Fruit fly (Drosophila melanogaster) whole organism, prepupa: ENCODE results near the gene CG7275.

Source experiments
- Blimp-1 ChIP-seq: fragments of 200-800 bp; sonication (Bioruptor generic); optimal IDR thresholded peaks from 3 replicates; lab custom pipeline; 2017; ENCODE audit warnings: missing biosample characterization, missing genetic modification characterization, mild to moderate bottlenecking, moderate library complexity, missing genetic modification reagents
- CG10631 ChIP-seq: fragments of 200-800 bp; sonication (Bioruptor generic); optimal IDR thresholded peaks from 2 replicates; lab custom pipeline; 2016; ENCODE audit warnings: missing biosample characterization, missing genetic modification characterization
- CG11294 ChIP-seq: fragments of 200-800 bp; sonication (Bioruptor generic); IDR thresholded peaks from 2 replicates; pipeline ENCODE4 v1.3.6; 2022; ENCODE audit warnings: missing biosample characterization, missing genetic modification characterization
- CG15336 ChIP-seq: fragments of 200-800 bp; sonication (Bioruptor generic); IDR thresholded peaks from 2 replicates; pipeline ENCODE4 v1.3.6; 2022; ENCODE audit warnings: missing biosample characterization, missing genetic modification characterization
- CG1621 ChIP-seq: fragments of 200-800 bp; sonication (Bioruptor generic); optimal IDR thresholded peaks from 3 replicates; lab custom pipeline; 2018; ENCODE audit warnings: missing biosample characterization, mild to moderate bottlenecking, missing genetic modification characterization
- CG16779 ChIP-seq: fragments of 200-800 bp; sonication (Bioruptor generic); optimal IDR thresholded peaks from 3 replicates; lab custom pipeline; 2017; ENCODE audit warnings: missing biosample characterization, mild to moderate bottlenecking, missing genetic modification characterization
- CG3032 ChIP-seq: fragments of 200-800 bp; optimal IDR thresholded peaks from 2 replicates; lab custom pipeline; 2019; ENCODE audit warnings: missing biosample characterization, mild to moderate bottlenecking, missing genetic modification characterization, moderate library complexity
- CG31627 ChIP-seq: fragments of 200-800 bp; sonication (Bioruptor generic); optimal IDR thresholded peaks from 3 replicates; lab custom pipeline; 2016; ENCODE audit warnings: missing biosample characterization, missing genetic modification characterization
- CG34406 ChIP-seq: fragments of 200-800 bp; sonication (Bioruptor generic); optimal IDR thresholded peaks from 3 replicates; lab custom pipeline; 2016; ENCODE audit warnings: missing biosample characterization, missing genetic modification characterization
- CG4318 ChIP-seq: fragments of 200-800 bp; sonication (Bioruptor generic); optimal IDR thresholded peaks from 3 replicates; lab custom pipeline; 2017; ENCODE audit warnings: missing biosample characterization, mild to moderate bottlenecking, missing genetic modification characterization
- CG6163 ChIP-seq: fragments of 200-800 bp; sonication (Bioruptor generic); IDR thresholded peaks from 3 replicates; pipeline ENCODE4 v1.3.6; 2022; ENCODE audit warnings: missing biosample characterization, missing genetic modification characterization
- CG6276 ChIP-seq: fragments of 200-800 bp; sonication (Bioruptor generic); optimal IDR thresholded peaks from 2 replicates; lab custom pipeline; 2017; ENCODE audit warnings: missing biosample characterization, mild to moderate bottlenecking, missing genetic modification characterization
- CG6792 ChIP-seq: fragments of 200-800 bp; sonication (Bioruptor generic); optimal IDR thresholded peaks from 3 replicates; lab custom pipeline; 2016; ENCODE audit warnings: missing biosample characterization, missing genetic modification characterization
- CG6854 ChIP-seq: fragments of 200-800 bp; sonication (Bioruptor generic); optimal IDR thresholded peaks from 2 replicates; lab custom pipeline; 2017; ENCODE audit warnings: missing biosample characterization, mild to moderate bottlenecking, missing genetic modification characterization
- CG7368 ChIP-seq: fragments of 200-800 bp; sonication (Bioruptor generic); optimal IDR thresholded peaks from 3 replicates; lab custom pipeline; 2016; ENCODE audit warnings: missing biosample characterization, missing genetic modification characterization
- CG8119 ChIP-seq: fragments of 200-800 bp; sonication (Bioruptor generic); IDR thresholded peaks from 3 replicates; pipeline ENCODE4 v1.3.6; 2022; ENCODE audit warnings: missing biosample characterization, missing genetic modification characterization
- CG8632 ChIP-seq: fragments of 200-800 bp; sonication (Bioruptor generic); optimal IDR thresholded peaks from 3 replicates; lab custom pipeline; 2016; ENCODE audit warnings: missing biosample characterization, missing genetic modification characterization
- Eip75B ChIP-seq: fragments of 200-800 bp; sonication (Bioruptor generic); optimal IDR thresholded peaks from 3 replicates; lab custom pipeline; 2016; ENCODE audit warnings: missing biosample characterization, missing genetic modification characterization
- Ets21C ChIP-seq: fragments of 200-800 bp; sonication (Bioruptor generic); optimal IDR thresholded peaks from 3 replicates; lab custom pipeline; 2016; ENCODE audit warnings: missing biosample characterization, missing genetic modification characterization
- Ets96B ChIP-seq: fragments of 200-800 bp; optimal IDR thresholded peaks from 2 replicates; lab custom pipeline; 2019; ENCODE audit warnings: missing biosample characterization, mild to moderate bottlenecking, missing genetic modification characterization, moderate library complexity
- Hr4 ChIP-seq: fragments of 200-800 bp; sonication (Bioruptor generic); optimal IDR thresholded peaks from 3 replicates; lab custom pipeline; 2016; ENCODE audit warnings: missing biosample characterization, missing genetic modification characterization
- Smox ChIP-seq: fragments of 200-800 bp; sonication (Bioruptor generic); optimal IDR thresholded peaks from 3 replicates; lab custom pipeline; 2016; ENCODE audit warnings: missing biosample characterization, missing genetic modification characterization
- Sox102F ChIP-seq: fragments of 200-800 bp; sonication (Bioruptor generic); optimal IDR thresholded peaks from 2 replicates; lab custom pipeline; 2016; ENCODE audit warnings: missing biosample characterization, mild to moderate bottlenecking, missing genetic modification characterization
- Sox14 ChIP-seq: fragments of 200-800 bp; sonication (Bioruptor generic); optimal IDR thresholded peaks from 3 replicates; lab custom pipeline; 2016; ENCODE audit warnings: missing biosample characterization, missing genetic modification characterization
- Sox15 ChIP-seq: fragments of 200-800 bp; sonication (Bioruptor generic); optimal IDR thresholded peaks from 3 replicates; lab custom pipeline; 2016; ENCODE audit warnings: missing biosample characterization, missing genetic modification characterization
- acj6 ChIP-seq: fragments of 200-800 bp; sonication (Bioruptor generic); optimal IDR thresholded peaks from 3 replicates; lab custom pipeline; 2016; ENCODE audit warnings: missing biosample characterization, missing genetic modification characterization
- dac ChIP-seq: fragments of 200-800 bp; sonication (Bioruptor generic); optimal IDR thresholded peaks from 2 replicates; lab custom pipeline; 2017; ENCODE audit warnings: missing biosample characterization, mild to moderate bottlenecking, missing genetic modification characterization
- eg ChIP-seq: fragments of 200-800 bp; sonication (Bioruptor generic); IDR thresholded peaks from 3 replicates; pipeline ENCODE4 v1.3.6; 2022; ENCODE audit warnings: missing biosample characterization, missing genetic modification characterization
- esn ChIP-seq: fragments of 200-800 bp; sonication (Bioruptor generic); optimal IDR thresholded peaks from 2 replicates; lab custom pipeline; 2016; ENCODE audit warnings: missing biosample characterization, mild to moderate bottlenecking, missing genetic modification characterization, moderate library complexity
- fd59A ChIP-seq: fragments of 200-800 bp; sonication (Bioruptor generic); optimal IDR thresholded peaks from 2 replicates; lab custom pipeline; 2017; ENCODE audit warnings: missing biosample characterization, mild to moderate bottlenecking, missing genetic modification characterization, missing genetic modification reagents
- fd85E ChIP-seq: fragments of 200-800 bp; sonication (Bioruptor generic); optimal IDR thresholded peaks from 3 replicates; lab custom pipeline; 2016; ENCODE audit warnings: missing biosample characterization, missing genetic modification characterization
- fkh ChIP-seq: fragments of 200-800 bp; sonication (Bioruptor generic); optimal IDR thresholded peaks from 3 replicates; lab custom pipeline; 2017; ENCODE audit warnings: missing biosample characterization, mild to moderate bottlenecking, missing genetic modification characterization, moderate library complexity
- lz ChIP-seq: fragments of 200-800 bp; sonication (Bioruptor generic); optimal IDR thresholded peaks from 3 replicates; lab custom pipeline; 2016; ENCODE audit warnings: missing biosample characterization, missing genetic modification characterization
- net ChIP-seq: fragments of 200-800 bp; sonication (Bioruptor generic); optimal IDR thresholded peaks from 3 replicates; lab custom pipeline; 2016; ENCODE audit warnings: missing biosample characterization, missing genetic modification characterization
- pdm3 ChIP-seq: fragments of 200-800 bp; sonication (Bioruptor generic); optimal IDR thresholded peaks from 3 replicates; lab custom pipeline; 2016; ENCODE audit warnings: missing biosample characterization, missing genetic modification characterization
- salr ChIP-seq, 2 experiments: fragments of 200-800 bp; sonication (Bioruptor generic); optimal IDR thresholded peaks; 3 replicates each; lab custom pipeline; 2016 to 2018; ENCODE audit warnings: missing biosample characterization in 2 of 2, missing genetic modification characterization in 2 of 2, mild to moderate bottlenecking in 1 of 2
- spab ChIP-seq: fragments of 200-800 bp; sonication (Bioruptor generic); optimal IDR thresholded peaks from 2 replicates; lab custom pipeline; 2017; ENCODE audit warnings: missing biosample characterization, mild to moderate bottlenecking, missing genetic modification characterization, missing genetic modification reagents
- svp ChIP-seq: fragments of 200-800 bp; sonication (Bioruptor generic); peaks from one replicate; lab custom pipeline; 2016; ENCODE audit warnings: missing biosample characterization, missing genetic modification characterization
- topi ChIP-seq: fragments of 200-800 bp; sonication (Bioruptor generic); optimal IDR thresholded peaks from 3 replicates; lab custom pipeline; 2016; ENCODE audit warnings: missing biosample characterization, missing genetic modification characterization

The CG7275 gene

dm6 chr3L:15534274-15535227, 35.8 kb downstream of the CG7275 start (continued):
- peak; percentile 80 for TF ChIP-seq CG10631 (GFP tag; lab: Kevin White, UChicago)
- TF ChIP-seq topi (GFP tag; lab: Kevin White, UChicago): peak; percentile 83
- TF ChIP-seq Hr4 (GFP tag; lab: Kevin White, UChicago): peak; percentile 79
- TF ChIP-seq Eip75B: peak; percentile 76
- peak; percentile 19 to 86 for TF ChIP-seq salr (GFP tag; optimal IDR thresholded peaks at IDR 0.05; lab: Kevin White, UChicago)
- peak; percentile 62 for TF ChIP-seq Ets96B (tag; lab: Kevin White, UChicago)
- peak; percentile 64 for TF ChIP-seq CG1621 (tag; lab: Kevin White, UChicago)
- TF ChIP-seq Sox14 (GFP tag; lab: Kevin White, UChicago): peak; percentile 77
- peak; percentile 79 for TF ChIP-seq CG31627
- TF ChIP-seq fkh (GFP tag; lab: Kevin White, UChicago): peak; percentile 23
- TF ChIP-seq esn: peak; percentile 87
- TF ChIP-seq spab (GFP tag; lab: Kevin White, UChicago): peak; percentile 70
- peak; percentile 68 for TF ChIP-seq CG16779 (tag; lab: Kevin White, UChicago)
- peak; percentile 80 for TF ChIP-seq Smox (GFP tag; lab: Kevin White, UChicago)
- peak; percentile 60 for TF ChIP-seq CG4318
- TF ChIP-seq CG6792 (GFP tag; lab: Kevin White, UChicago): peak; percentile 71
- TF ChIP-seq CG8632 (GFP tag; lab: Kevin White, UChicago): peak; percentile 77
- TF ChIP-seq dac (GFP tag; lab: Kevin White, UChicago): peak; percentile 70
- peak; percentile 30; the same call in 1 of the 3 replicates for TF ChIP-seq eg
- peak; percentile 37; the same call in 1 of the 2 replicates for TF ChIP-seq CG11294 (GFP tag; lab: Robert Waterston, UW)
- TF ChIP-seq lz (GFP tag; lab: Kevin White, UChicago): peak; percentile 79
- TF ChIP-seq CG6854 (GFP tag; lab: Kevin White, UChicago): no peak
- peak; percentile 82 for TF ChIP-seq fd59A

- no peak for TF ChIP-seq CG15336
- no peak for TF ChIP-seq CG8119
- no peak for TF ChIP-seq fkh (GFP tag; lab: Kevin White, UChicago)
- TF ChIP-seq CG1621 (tag; lab: Kevin White, UChicago): peak; percentile 17
- TF ChIP-seq Sox102F (GFP tag; lab: Kevin White, UChicago): no peak
- TF ChIP-seq Ets21C (GFP tag; lab: Kevin White, UChicago): no peak
- peak; percentile 18; the same call in 1 of the 3 replicates for TF ChIP-seq CG6163 (GFP tag; lab: Robert Waterston, UW)
- TF ChIP-seq CG7368 (GFP tag; lab: Kevin White, UChicago): no peak
- no peak for TF ChIP-seq Sox15 (GFP tag; lab: Kevin White, UChicago)
- TF ChIP-seq Blimp-1: no peak
- TF ChIP-seq eg: peak; percentile 13; the same call in 2 of the 3 replicates
- no peak for TF ChIP-seq acj6 (GFP tag; lab: Kevin White, UChicago)
- no peak for TF ChIP-seq CG34406 (GFP tag; lab: Kevin White, UChicago)
- TF ChIP-seq fd85E (GFP tag; lab: Kevin White, UChicago): no peak
- no peak for TF ChIP-seq CG3032
- TF ChIP-seq salr (GFP tag; optimal IDR thresholded peaks at IDR 0.05; lab: Kevin White, UChicago): no peak
- no peak for TF ChIP-seq CG10631 (GFP tag; lab: Kevin White, UChicago)
- TF ChIP-seq Hr4 (GFP tag; lab: Kevin White, UChicago): no peak
- TF ChIP-seq net (GFP tag; lab: Kevin White, UChicago): no peak
- no peak for TF ChIP-seq CG31627
- TF ChIP-seq Eip75B: no peak
- no peak for TF ChIP-seq CG6276
- TF ChIP-seq pdm3 (GFP tag; lab: Kevin White, UChicago): no peak
- TF ChIP-seq CG11294 (GFP tag; lab: Robert Waterston, UW): no peak
- no peak for TF ChIP-seq svp (GFP tag; lab: Kevin White, UChicago)
These were observed 36.5 kb downstream of the CG7275 start, which contains the start of gene CrebA for dm6 chr3L:15535228-15535598. Gene CrebA (plus strand): TSS chr3L:15535395.
